Worm (Caenorhabditis elegans) whole organism, early embryonic: ENCODE data around the gene F45E1.1.

Experiments used
- B0310.2 ChIP-seq: sonication (generic microtip); optimal IDR thresholded peaks from 2 replicates; lab custom pipeline; 2016; ENCODE audit warnings: mild to moderate bottlenecking, missing genetic modification characterization, missing compliant biosample characterization
- ama-1 ChIP-seq: fragments of 150-350 bp; optimal IDR thresholded peaks from 2 replicates; lab custom pipeline; 2014
- ceh-13 ChIP-seq: fragments of 200-800 bp; sonication (Bioruptor generic); optimal IDR thresholded peaks from 2 replicates; lab custom pipeline; 2018; ENCODE audit warnings: mild to moderate bottlenecking, missing genetic modification characterization, missing compliant biosample characterization
- ceh-36 ChIP-seq: sonication (generic microtip); optimal IDR thresholded peaks from 2 replicates; lab custom pipeline; 2016; ENCODE audit warnings: missing genetic modification characterization, inconsistent platforms, missing compliant biosample characterization
- flt-1 ChIP-seq: fragments of 200-800 bp; sonication (Bioruptor generic); IDR thresholded peaks from 2 replicates; pipeline ENCODE4 v1.3.6; 2022; ENCODE audit warnings: missing genetic modification characterization, missing compliant biosample characterization
- hmg-4 ChIP-seq: fragments of 200-800 bp; sonication (Bioruptor generic); optimal IDR thresholded peaks from 2 replicates; lab custom pipeline; 2018; ENCODE audit warnings: mild to moderate bottlenecking, missing genetic modification characterization, missing compliant biosample characterization
- hnd-1 ChIP-seq: sonication (generic microtip); optimal IDR thresholded peaks from 2 replicates; lab custom pipeline; 2016; ENCODE audit warnings: missing genetic modification characterization, missing compliant biosample characterization
- tbx-37 ChIP-seq: fragments of 200-800 bp; sonication (Bioruptor generic); conservative IDR thresholded peaks from 2 replicates; pipeline ENCODE4 v1.3.6; 2022; ENCODE audit warnings: missing genetic modification reagents, missing genetic modification characterization, missing compliant biosample characterization
- tra-4 ChIP-seq: sonication (generic microtip); optimal IDR thresholded peaks from 2 replicates; lab custom pipeline; 2017; ENCODE audit warnings: missing genetic modification characterization, missing compliant biosample characterization

DNA sequence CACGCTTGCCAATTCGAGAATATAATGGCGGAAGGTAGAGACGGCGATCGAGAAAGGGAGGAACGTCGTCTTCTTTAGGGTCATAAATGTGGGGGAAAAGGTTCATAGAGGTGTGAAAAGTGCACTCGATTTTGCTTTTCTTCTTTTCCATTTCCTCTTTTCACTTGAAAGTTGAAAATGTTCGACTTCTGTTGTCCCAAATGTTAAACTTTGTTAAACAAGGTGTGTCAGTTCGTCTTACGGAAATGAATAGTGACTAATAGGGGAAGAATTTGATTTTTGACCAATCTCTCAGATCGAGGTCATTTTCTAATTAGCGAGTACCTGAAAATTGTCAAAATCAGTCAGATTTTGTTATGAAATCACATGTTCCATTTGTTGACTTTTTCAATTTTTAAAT, 1.4 kb downstream of the F45E1.1 start:
- TF ChIP-seq ceh-13 (GFP tag; lab: Kevin White, UChicago), result no peak
- no peak for TF ChIP-seq tbx-37
- TF ChIP-seq hnd-1, result no peak
- TF ChIP-seq B0310.2 (tag; lab: Kevin White, UChicago), result no peak
- no peak for TF ChIP-seq flt-1
- no peak for TF ChIP-seq tra-4
- no peak for TF ChIP-seq ama-1 (lab: Kevin White, UChicago)
- TF ChIP-seq hmg-4 (GFP tag; lab: Kevin White, UChicago), result no peak
- no peak for TF ChIP-seq ceh-36
